Worm (Caenorhabditis elegans) whole organism, L4 larva: Measurements from ENCODE around the gene F31F7.1.

Experiments
- D1046.2 ChIP-seq: fragments of 200-800 bp; sonication (Bioruptor generic); IDR thresholded peaks from 2 replicates; pipeline ENCODE4 v1.3.6; 2022; ENCODE audit warnings: missing genetic modification characterization, missing compliant biosample characterization
- F37D6.2 ChIP-seq: sonication (generic microtip); optimal IDR thresholded peaks from 2 replicates; lab custom pipeline; 2016; ENCODE audit warnings: mild to moderate bottlenecking, missing genetic modification characterization, missing compliant biosample characterization
- F49E8.2 ChIP-seq: sonication (generic microtip); optimal IDR thresholded peaks from 2 replicates; lab custom pipeline; 2016; ENCODE audit warnings: missing compliant biosample characterization, mild to moderate bottlenecking, missing genetic modification characterization, borderline replicate concordance
- T20F7.1 ChIP-seq: fragments of 200-800 bp; sonication (Bioruptor generic); optimal IDR thresholded peaks from 2 replicates; lab custom pipeline; 2018; ENCODE audit warnings: mild to moderate bottlenecking, missing genetic modification characterization, missing compliant biosample characterization
- T26A8.4 ChIP-seq: fragments of 200-800 bp; sonication (Bioruptor generic); IDR thresholded peaks from 2 replicates; pipeline ENCODE4 v1.3.6; 2022; ENCODE audit warnings: missing genetic modification characterization, missing compliant biosample characterization
- Y48G9A.11 ChIP-seq: fragments of 200-800 bp; sonication (Bioruptor generic); IDR thresholded peaks from 2 replicates; pipeline ENCODE4 v1.3.6; 2022; ENCODE audit warnings: missing genetic modification reagents, missing genetic modification characterization, missing compliant biosample characterization
- Y75B8A.6 ChIP-seq: fragments of 200-800 bp; sonication (Bioruptor generic); IDR thresholded peaks from 2 replicates; pipeline ENCODE4 v1.3.6; 2022; ENCODE audit warnings: missing genetic modification reagents, missing genetic modification characterization, missing compliant biosample characterization
- ZK337.2 ChIP-seq: fragments of 200-800 bp; sonication (Bioruptor generic); IDR thresholded peaks from 2 replicates; pipeline ENCODE4 v1.3.6; 2022; ENCODE audit warnings: missing genetic modification reagents, missing genetic modification characterization, missing compliant biosample characterization
- ZK546.5 ChIP-seq, 2 experiments: sonication (generic microtip); optimal IDR thresholded peaks; 2 replicates each; lab custom pipeline; 2017; ENCODE audit warnings: missing biosample characterization in 2 of 2, missing genetic modification characterization in 2 of 2
- aly-2 ChIP-seq: sonication (generic microtip); optimal IDR thresholded peaks from 2 replicates; lab custom pipeline; 2018; ENCODE audit warnings: missing biosample characterization, missing genetic modification characterization
- ama-1 ChIP-seq: fragments of 150-350 bp; optimal IDR thresholded peaks from 2 replicates; lab custom pipeline; 2014; ENCODE audit warnings: inconsistent platforms, mixed read lengths
- arid-1 ChIP-seq: fragments of 200-800 bp; sonication (Bioruptor generic); conservative IDR thresholded peaks from 2 replicates; pipeline ENCODE4 v1.3.6; 2022; ENCODE audit warnings: missing genetic modification reagents, missing genetic modification characterization, missing compliant biosample characterization
- ceh-20 ChIP-seq: fragments of 200-800 bp; sonication (Bioruptor generic); IDR thresholded peaks from 2 replicates; pipeline ENCODE4 v1.3.6; 2022; ENCODE audit warnings: missing genetic modification reagents, missing genetic modification characterization, missing compliant biosample characterization
- ces-1 ChIP-seq: fragments of 150-350 bp; sonication (generic microtip); optimal IDR thresholded peaks from 4 replicates; lab custom pipeline; 2014; ENCODE audit warnings: missing biosample characterization, missing genetic modification reagents, missing genetic modification characterization
- dmd-6 ChIP-seq: fragments of 200-800 bp; sonication (Bioruptor generic); IDR thresholded peaks from 2 replicates; pipeline ENCODE4 v1.3.6; 2022; ENCODE audit warnings: missing genetic modification reagents, missing genetic modification characterization, missing compliant biosample characterization
- dve-1 ChIP-seq: sonication (generic microtip); optimal IDR thresholded peaks from 2 replicates; lab custom pipeline; 2017; ENCODE audit warnings: antibody characterized with exemption, mild to moderate bottlenecking, missing genetic modification characterization, missing compliant biosample characterization; ENCODE audit not compliant: insufficient read depth
- fkh-10 ChIP-seq: fragments of 150-350 bp; optimal IDR thresholded peaks from 2 replicates; lab custom pipeline; 2014; ENCODE audit warnings: missing biosample characterization, missing genetic modification reagents, missing genetic modification characterization
- hif-1 ChIP-seq, 2 experiments: sonication (generic microtip); optimal IDR thresholded peaks; 2 replicates each; lab custom pipeline; 2016 to 2017; ENCODE audit warnings: missing compliant biosample characterization in 2 of 2, missing genetic modification characterization in 2 of 2, missing genetic modification reagents in 2 of 2, missing genotype in 2 of 2, mild to moderate bottlenecking in 1 of 2
- lim-7 ChIP-seq: fragments of 200-800 bp; sonication (Bioruptor generic); IDR thresholded peaks from 2 replicates; pipeline ENCODE4 v1.3.6; 2022; ENCODE audit warnings: missing genetic modification characterization, missing compliant biosample characterization
- lin-13 ChIP-seq: fragments of 150-350 bp; optimal IDR thresholded peaks from 2 replicates; lab custom pipeline; 2014; ENCODE audit warnings: missing biosample characterization, missing genetic modification reagents, missing genetic modification characterization
- lin-38 ChIP-seq: fragments of 200-800 bp; sonication (Bioruptor generic); IDR thresholded peaks from 2 replicates; pipeline ENCODE4 v1.3.6; 2022; ENCODE audit warnings: missing genetic modification reagents, missing genetic modification characterization, missing compliant biosample characterization
- lsy-2 ChIP-seq, 2 experiments: fragments of 150-350 bp in 1 of 2; sonication (generic microtip) in 1 of 2; optimal IDR thresholded peaks; 2 replicates each; lab custom pipeline; 2014 to 2017; ENCODE audit warnings: missing biosample characterization in 2 of 2, missing genetic modification characterization in 2 of 2
- mdl-1 ChIP-seq, 2 experiments: fragments of 150-350 bp in 1 of 2; sonication (generic microtip) in 1 of 2; optimal IDR thresholded peaks; 2 replicates each; lab custom pipeline; 2014 to 2017; ENCODE audit warnings: missing biosample characterization in 2 of 2, missing genetic modification characterization in 2 of 2
- mdt-29 ChIP-seq: fragments of 200-800 bp; sonication (Bioruptor generic); IDR thresholded peaks from 2 replicates; pipeline ENCODE4 v1.3.6; 2022; ENCODE audit warnings: missing genetic modification reagents, missing genetic modification characterization, missing compliant biosample characterization
- mep-1 ChIP-seq: fragments of 150-350 bp; sonication (generic microtip); optimal IDR thresholded peaks from 3 replicates; lab custom pipeline; 2014; ENCODE audit warnings: missing biosample characterization, missing genetic modification characterization
- mxl-3 ChIP-seq: fragments of 200-800 bp; sonication (Bioruptor generic); optimal IDR thresholded peaks from 2 replicates; lab custom pipeline; 2018; ENCODE audit warnings: mild to moderate bottlenecking, missing genetic modification characterization, missing compliant biosample characterization
- nhr-10 ChIP-seq: fragments of 150-350 bp; optimal IDR thresholded peaks from 2 replicates; lab custom pipeline; 2014; ENCODE audit warnings: missing biosample characterization, missing genetic modification characterization
- nhr-102 ChIP-seq: sonication (generic microtip); optimal IDR thresholded peaks from 2 replicates; lab custom pipeline; 2016; ENCODE audit warnings: mild to moderate bottlenecking, missing genetic modification characterization, moderate library complexity, missing compliant biosample characterization
- nhr-11 ChIP-seq: fragments of 150-350 bp; optimal IDR thresholded peaks from 2 replicates; lab custom pipeline; 2014; ENCODE audit warnings: missing biosample characterization, missing genetic modification characterization
- nhr-111 ChIP-seq: fragments of 200-800 bp; sonication (Bioruptor generic); optimal IDR thresholded peaks from 2 replicates; lab custom pipeline; 2018; ENCODE audit warnings: mild to moderate bottlenecking, missing genetic modification characterization, missing compliant biosample characterization
- nhr-25 ChIP-seq: sonication (generic microtip); optimal IDR thresholded peaks from 2 replicates; lab custom pipeline; 2017; ENCODE audit warnings: missing genetic modification characterization, mild to moderate bottlenecking, missing compliant biosample characterization, antibody characterized with exemption, moderate library complexity, borderline replicate concordance; ENCODE audit not compliant: insufficient read depth
- nhr-42 ChIP-seq: fragments of 200-800 bp; sonication (Bioruptor generic); IDR thresholded peaks from 2 replicates; pipeline ENCODE4 v1.3.6; 2022; ENCODE audit warnings: missing genetic modification characterization, missing compliant biosample characterization
- nhr-48 ChIP-seq: sonication (generic microtip); optimal IDR thresholded peaks from 2 replicates; lab custom pipeline; 2016; ENCODE audit warnings: mild to moderate bottlenecking, missing genetic modification characterization, missing compliant biosample characterization
- nhr-6 ChIP-seq: fragments of 150-350 bp; optimal IDR thresholded peaks from 2 replicates; lab custom pipeline; 2014; ENCODE audit warnings: missing biosample characterization, missing genetic modification characterization
- nhr-76 ChIP-seq: fragments of 150-350 bp; optimal IDR thresholded peaks from 2 replicates; lab custom pipeline; 2014; ENCODE audit warnings: missing biosample characterization, missing genetic modification characterization
- nhr-77 ChIP-seq: fragments of 150-350 bp; optimal IDR thresholded peaks from 2 replicates; lab custom pipeline; 2014; ENCODE audit warnings: missing biosample characterization, missing genetic modification characterization
- php-3 ChIP-seq: fragments of 200-800 bp; sonication (Bioruptor generic); IDR thresholded peaks from 2 replicates; pipeline ENCODE4 v1.3.6; 2022; ENCODE audit warnings: missing genetic modification reagents, missing genetic modification characterization, missing compliant biosample characterization
- pqm-1 ChIP-seq: sonication (generic microtip); optimal IDR thresholded peaks from 2 replicates; lab custom pipeline; 2017; ENCODE audit warnings: missing biosample characterization, missing genetic modification characterization
- rbr-2 ChIP-seq: sonication (generic microtip); optimal IDR thresholded peaks from 2 replicates; lab custom pipeline; 2016; ENCODE audit warnings: missing genotype, missing genetic modification characterization, missing compliant biosample characterization
- sdz-12 ChIP-seq: fragments of 200-800 bp; sonication (Bioruptor generic); optimal IDR thresholded peaks from 2 replicates; lab custom pipeline; 2018; ENCODE audit warnings: mild to moderate bottlenecking, missing genetic modification characterization, missing compliant biosample characterization
- set-16 ChIP-seq: fragments of 200-800 bp; sonication (Bioruptor generic); IDR thresholded peaks from 2 replicates; pipeline ENCODE4 v1.3.6; 2022; ENCODE audit warnings: missing genetic modification reagents, missing genetic modification characterization, missing compliant biosample characterization
- skn-1 ChIP-seq: fragments of 150-350 bp; optimal IDR thresholded peaks from 2 replicates; lab custom pipeline; 2014; ENCODE audit warnings: missing biosample characterization, missing genetic modification characterization
- tag-97 ChIP-seq: fragments of 200-800 bp; sonication (Bioruptor generic); IDR thresholded peaks from 2 replicates; pipeline ENCODE4 v1.3.6; 2022; ENCODE audit warnings: missing genetic modification characterization, missing compliant biosample characterization
- vab-7 ChIP-seq: fragments of 200-800 bp; sonication (Bioruptor generic); IDR thresholded peaks from 2 replicates; pipeline ENCODE4 v1.3.6; 2022; ENCODE audit warnings: missing genetic modification reagents, missing genetic modification characterization, missing compliant biosample characterization
- zag-1 ChIP-seq: fragments of 150-350 bp; optimal IDR thresholded peaks from 2 replicates; lab custom pipeline; 2014; ENCODE audit warnings: missing biosample characterization, missing genetic modification characterization
- zip-11 ChIP-seq: fragments of 200-800 bp; sonication (Bioruptor generic); IDR thresholded peaks from 2 replicates; pipeline ENCODE4 v1.3.6; 2022; ENCODE audit warnings: missing genetic modification characterization, missing compliant biosample characterization
- zip-2 ChIP-seq: fragments of 150-350 bp; optimal IDR thresholded peaks from 2 replicates; lab custom pipeline; 2014; ENCODE audit warnings: missing biosample characterization, missing genetic modification characterization
- ztf-11 ChIP-seq: fragments of 150-350 bp; optimal IDR thresholded peaks from 2 replicates; lab custom pipeline; 2014; ENCODE audit warnings: missing biosample characterization, missing genetic modification characterization

Gene F31F7.1

DNA sequence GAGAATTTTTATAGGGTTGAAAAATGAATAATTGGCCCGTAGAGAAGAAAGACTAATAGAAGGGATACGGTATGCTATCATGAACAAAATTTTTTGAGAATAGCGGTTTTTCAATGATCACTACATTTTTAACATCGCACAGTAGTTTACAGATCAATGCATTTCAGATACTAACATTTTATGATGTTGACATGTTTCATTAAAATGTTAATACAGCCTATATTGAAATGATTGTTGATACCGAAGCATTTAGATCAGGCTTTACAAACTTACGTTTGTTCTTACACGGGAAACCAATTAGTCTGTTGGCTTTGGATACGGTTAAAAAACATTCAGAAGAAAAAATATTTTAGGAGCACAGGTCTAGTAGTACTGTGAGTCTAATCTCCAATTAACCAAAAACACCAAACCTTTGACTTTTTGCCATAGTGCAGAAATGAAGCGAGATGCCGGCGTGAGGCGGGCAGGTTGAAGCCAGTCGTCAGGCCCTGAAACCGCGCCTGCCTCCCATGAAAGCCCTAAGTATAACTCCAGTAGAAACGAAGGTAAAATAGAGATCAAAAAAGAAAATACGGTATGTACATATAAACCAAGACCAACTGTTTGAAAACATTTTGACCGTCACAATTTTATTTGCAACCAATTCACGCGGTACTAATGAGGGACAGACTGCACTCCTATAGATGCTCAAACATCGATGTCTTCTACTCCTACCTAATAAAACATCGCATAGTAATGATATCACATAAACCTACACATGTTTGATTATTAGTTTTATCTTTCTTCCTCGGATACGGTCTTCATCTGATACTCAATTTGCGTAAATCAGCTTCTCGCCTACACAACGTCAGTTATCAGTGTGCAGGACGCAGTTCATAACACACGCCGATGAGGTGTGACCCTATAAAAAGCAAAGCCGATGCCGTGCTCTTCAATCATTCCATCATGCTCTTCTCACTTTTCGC, 2.2 kb downstream of the F31F7.1 start, which contains the start of gene fil-2:
Gene fil-2 (plus strand): TSS at position 915 of the 965 bp plus-strand sequence.
- TF ChIP-seq mep-1 (tag; lab: Kevin White, UChicago) = peak; percentile 59
- TF ChIP-seq ces-1 (GFP tag; lab: Kevin White, UChicago) = no peak
- TF ChIP-seq nhr-102 = peak; percentile 59
- no peak for TF ChIP-seq nhr-111 (GFP tag; lab: Kevin White, UChicago)
- TF ChIP-seq ama-1 (lab: Kevin White, UChicago) = peak; percentile 24
- TF ChIP-seq dmd-6 = peak; percentile 41; the same call in 1 of the 2 replicates
- TF ChIP-seq mdt-29 (GFP tag; lab: Robert Waterston, UW) = no peak
- TF ChIP-seq zag-1 = no peak
- TF ChIP-seq zip-2 (tag; lab: Kevin White, UChicago) = peak; percentile 52
- TF ChIP-seq Y48G9A.11 (GFP tag; lab: Robert Waterston, UW) = peak; percentile 42; the same call in 1 of the 2 replicates
- no peak for TF ChIP-seq arid-1 (GFP tag; lab: Robert Waterston, UW)
- no peak for TF ChIP-seq lim-7 (GFP tag; lab: Robert Waterston, UW)
- no peak for TF ChIP-seq vab-7
- TF ChIP-seq nhr-11 (tag; lab: Kevin White, UChicago) = peak; percentile 25
- TF ChIP-seq F49E8.2 = no peak
- TF ChIP-seq nhr-10 = no peak
- peak; percentile 74 for TF ChIP-seq T26A8.4 (GFP tag; lab: Robert Waterston, UW)
- no peak for TF ChIP-seq F37D6.2 (tag; lab: Kevin White, UChicago)
- no peak for TF ChIP-seq tag-97 (GFP tag; lab: Robert Waterston, UW)
- TF ChIP-seq skn-1 = no peak
- no peak for TF ChIP-seq mxl-3 (GFP tag; lab: Kevin White, UChicago)
- TF ChIP-seq nhr-76 (tag; lab: Kevin White, UChicago) = no peak
- no peak for TF ChIP-seq aly-2 (tag; lab: Kevin White, UChicago)
- TF ChIP-seq ZK546.5 (tag; optimal IDR thresholded peaks at IDR 0.05; lab: Kevin White, UChicago) = no peak
- TF ChIP-seq fkh-10 (GFP tag; lab: Kevin White, UChicago) = no peak
- peak; percentile 56; the same call in 1 of the 2 replicates for TF ChIP-seq D1046.2 (GFP tag; lab: Robert Waterston, UW)
- TF ChIP-seq ztf-11 (tag; lab: Kevin White, UChicago) = no peak
- peak in 1 of 2 experiments; percentile 12 for TF ChIP-seq hif-1 (tag; optimal IDR thresholded peaks at IDR 0.05; lab: Kevin White, UChicago)
- TF ChIP-seq nhr-6 = peak; percentile 59
- TF ChIP-seq Y75B8A.6 (GFP tag; lab: Robert Waterston, UW) = peak; percentile 67; the same call in 1 of the 2 replicates
- no peak for TF ChIP-seq set-16 (GFP tag; lab: Robert Waterston, UW)
- no peak for TF ChIP-seq nhr-48 (tag; lab: Kevin White, UChicago)
- TF ChIP-seq lin-38 (GFP tag; lab: Robert Waterston, UW) = no peak
- TF ChIP-seq ceh-20 = 0 out of 2 replicates have a peak, but pooled peaks have one; percentile 8
- no peak for TF ChIP-seq lin-13 (GFP tag; lab: Kevin White, UChicago)
- TF ChIP-seq pqm-1 (tag; lab: Kevin White, UChicago) = peak; percentile 14
- TF ChIP-seq ZK337.2 (GFP tag; lab: Robert Waterston, UW) = no peak
- TF ChIP-seq dve-1 (tag; lab: Kevin White, UChicago) = peak; percentile 69
- no peak for TF ChIP-seq zip-11 (GFP tag; lab: Robert Waterston, UW)
- peak; percentile 93 for TF ChIP-seq nhr-77 (tag; lab: Kevin White, UChicago)
- TF ChIP-seq nhr-42 = peak; percentile 73; the same call in 1 of the 2 replicates
- peak in 1 of 2 experiments; percentile 10 for TF ChIP-seq lsy-2 (tag; optimal IDR thresholded peaks at IDR 0.05; lab: Kevin White, UChicago)
- no peak for TF ChIP-seq mdl-1 (tag; optimal IDR thresholded peaks at IDR 0.05; lab: Kevin White, UChicago)
- no peak for TF ChIP-seq php-3 (GFP tag; lab: Robert Waterston, UW)
- peak; percentile 46 for TF ChIP-seq sdz-12 (GFP tag; lab: Kevin White, UChicago)
- no peak for TF ChIP-seq rbr-2 (tag; lab: Kevin White, UChicago)
- TF ChIP-seq nhr-25 (tag; lab: Kevin White, UChicago) = peak; percentile 28
- peak; percentile 66 for TF ChIP-seq T20F7.1 (GFP tag; lab: Kevin White, UChicago)
